Fruit fly (Drosophila melanogaster) whole organism: Measurements from ENCODE around the gene Klp10A.

Source experiments
- CG8478 ChIP-seq: fragments of >200 bp; optimal IDR thresholded peaks from 2 replicates; lab custom pipeline; 2018; ENCODE audit warnings: inconsistent platforms
- Dll ChIP-seq: fragments of >200 bp; optimal IDR thresholded peaks from 2 replicates; lab custom pipeline; 2017
- EcR ChIP-seq, 2 experiments: fragments of >200 bp; optimal IDR thresholded peaks; 2 replicates each; lab custom pipeline; 2017; ENCODE audit warnings: missing biosample characterization in 2 of 2, missing genetic modification characterization in 2 of 2, missing genetic modification reagents in 2 of 2
- pan ChIP-seq: fragments of >200 bp; optimal IDR thresholded peaks from 2 replicates; lab custom pipeline; 2017
- psq ChIP-seq: fragments of >200 bp; optimal IDR thresholded peaks from 2 replicates; lab custom pipeline; 2017
- usp ChIP-seq: fragments of >200 bp; optimal IDR thresholded peaks from 2 replicates; lab custom pipeline; 2017; ENCODE audit warnings: missing biosample characterization, missing genetic modification characterization, mixed read lengths

The Klp10A gene

DNA sequence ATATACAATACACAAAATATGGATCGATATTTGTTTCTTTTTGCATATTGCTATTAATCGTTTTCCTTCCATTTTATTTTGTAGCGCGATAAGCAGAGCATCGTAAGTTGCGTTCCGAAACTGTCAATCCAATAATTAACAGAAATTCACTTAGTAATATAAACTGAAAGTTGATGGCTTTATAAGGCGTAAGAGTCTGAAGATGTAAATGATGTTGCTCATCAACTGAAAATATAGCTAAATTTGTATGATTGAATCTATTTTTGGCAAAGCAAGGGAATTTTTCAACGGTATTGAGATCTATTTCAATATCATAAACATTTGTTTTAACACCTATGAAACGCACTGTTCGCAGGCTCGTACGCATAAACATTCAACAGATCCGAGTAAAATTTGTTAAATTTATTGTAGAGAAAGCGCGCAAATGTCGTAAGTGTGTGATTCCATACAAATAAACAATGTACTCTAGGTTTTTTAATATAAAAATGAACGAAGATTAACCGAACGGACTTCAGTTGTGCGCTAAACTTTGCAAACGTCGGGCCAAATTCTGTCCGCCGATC is 48.1 kb downstream of the Klp10A start, which contains the start of gene Vago:
TSS of gene Vago (plus strand) at position 513 of the 563 bp plus-strand sequence.
- TF ChIP-seq usp (GFP tag; lab: Kevin White, UChicago) (no peak), psq (lab: Kevin White, UChicago) (no peak), EcR (GFP tag; optimal IDR thresholded peaks at IDR 0.05; lab: Kevin White, UChicago) (no peak), pan (lab: Kevin White, UChicago) (no peak), Dll (lab: Kevin White, UChicago) (no peak), CG8478 (no peak)

DNA sequence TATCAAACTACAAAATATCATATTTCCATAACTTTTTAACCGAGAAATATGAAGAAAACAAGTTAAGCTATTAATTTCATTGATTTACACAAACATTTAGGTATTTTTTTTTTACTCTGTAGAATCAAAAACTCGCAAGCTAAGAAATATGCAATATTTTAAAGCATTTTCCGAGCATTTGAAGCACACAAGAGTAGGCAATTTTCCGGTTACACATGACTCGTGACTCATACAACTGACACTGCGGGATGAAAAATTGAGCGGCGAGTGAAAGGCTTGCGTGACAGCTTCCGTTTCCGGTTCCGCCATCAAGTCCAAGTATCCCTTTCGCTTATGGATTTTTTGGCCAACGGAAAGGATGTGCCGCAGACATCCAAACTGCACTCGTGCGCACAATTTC is 49.5 kb downstream of the Klp10A start:
- TF ChIP-seq usp (GFP tag; lab: Kevin White, UChicago) (no peak), pan (lab: Kevin White, UChicago) (no peak), CG8478 (no peak), Dll (lab: Kevin White, UChicago) (no peak), psq (lab: Kevin White, UChicago) (no peak), EcR (GFP tag; optimal IDR thresholded peaks at IDR 0.05; lab: Kevin White, UChicago) (no peak)

DNA sequence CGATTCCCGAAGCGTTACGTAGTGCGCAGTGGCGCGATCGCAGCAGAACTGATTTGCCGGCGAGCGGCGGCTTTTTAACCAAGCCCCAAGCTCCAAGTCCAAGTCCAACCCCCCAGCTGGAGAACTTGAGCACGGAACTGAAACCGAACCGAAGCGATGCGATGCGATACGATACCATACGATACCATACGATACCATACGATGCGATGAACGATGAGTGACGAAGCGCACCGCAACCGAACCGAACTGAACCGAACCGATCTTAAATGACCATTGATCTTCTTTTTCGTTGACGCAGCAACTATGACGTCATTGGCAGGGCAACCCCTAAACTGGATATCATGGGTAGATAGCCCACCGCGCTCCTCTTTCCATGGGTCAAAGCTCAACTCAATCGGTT is 50.7 kb downstream of the Klp10A start, which contains the start of gene sev:
TSS of gene sev (minus strand) at position 50 of the 400 bp plus-strand sequence.
- no peak for TF ChIP-seq EcR (GFP tag; optimal IDR thresholded peaks at IDR 0.05; lab: Kevin White, UChicago)
- no peak for TF ChIP-seq psq (lab: Kevin White, UChicago)
- no peak for TF ChIP-seq pan (lab: Kevin White, UChicago)
- TF ChIP-seq usp (GFP tag; lab: Kevin White, UChicago) = no peak
- TF ChIP-seq Dll (lab: Kevin White, UChicago) = no peak
- TF ChIP-seq CG8478 = no peak

DNA sequence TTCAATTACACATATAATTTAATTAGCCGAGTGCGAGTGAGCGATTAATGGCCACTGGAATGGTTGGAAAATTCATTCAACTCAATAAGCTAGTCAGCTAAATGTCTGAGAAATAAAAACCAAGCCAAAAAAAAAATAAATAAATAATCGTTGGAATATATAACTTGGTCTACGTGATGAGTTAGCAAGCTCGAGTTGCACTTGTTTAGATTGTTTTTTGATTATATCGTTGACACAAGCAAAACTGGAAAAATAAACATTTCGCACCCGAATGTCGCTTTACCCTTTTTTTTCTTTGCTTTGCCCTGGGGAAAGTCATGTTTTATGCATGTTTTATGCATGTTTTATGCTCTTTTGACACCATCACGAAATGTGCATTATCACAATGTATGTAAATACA is 53.9 kb downstream of the Klp10A start:
- TF ChIP-seq usp (GFP tag; lab: Kevin White, UChicago) = no peak
- no peak for TF ChIP-seq CG8478
- no peak for TF ChIP-seq Dll (lab: Kevin White, UChicago)
- no peak for TF ChIP-seq psq (lab: Kevin White, UChicago)

DNA sequence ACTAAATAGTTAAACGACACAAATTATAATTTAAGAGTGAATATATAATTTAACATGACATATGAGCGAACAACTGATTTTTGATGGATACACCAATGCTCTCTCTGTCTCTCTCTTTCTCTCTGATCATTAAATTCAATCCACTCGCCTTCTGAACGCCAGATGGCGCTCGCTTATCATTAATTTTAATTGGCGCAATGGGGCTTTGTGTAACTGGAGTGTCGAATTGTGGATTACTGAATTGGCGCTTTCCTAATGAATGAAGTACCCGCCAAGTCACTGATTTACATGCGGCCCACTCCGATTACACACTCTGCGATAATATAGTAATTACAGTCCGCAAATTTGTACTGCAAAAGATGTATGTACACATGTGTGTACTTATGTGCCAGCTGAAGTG is 55.1 kb downstream of the Klp10A start:
- no peak for TF ChIP-seq CG8478
- no peak for TF ChIP-seq pan (lab: Kevin White, UChicago)
- TF ChIP-seq usp (GFP tag; lab: Kevin White, UChicago) = no peak
- no peak for TF ChIP-seq Dll (lab: Kevin White, UChicago)
- TF ChIP-seq psq (lab: Kevin White, UChicago) = no peak
- TF ChIP-seq EcR (GFP tag; optimal IDR thresholded peaks at IDR 0.05; lab: Kevin White, UChicago) = no peak

DNA sequence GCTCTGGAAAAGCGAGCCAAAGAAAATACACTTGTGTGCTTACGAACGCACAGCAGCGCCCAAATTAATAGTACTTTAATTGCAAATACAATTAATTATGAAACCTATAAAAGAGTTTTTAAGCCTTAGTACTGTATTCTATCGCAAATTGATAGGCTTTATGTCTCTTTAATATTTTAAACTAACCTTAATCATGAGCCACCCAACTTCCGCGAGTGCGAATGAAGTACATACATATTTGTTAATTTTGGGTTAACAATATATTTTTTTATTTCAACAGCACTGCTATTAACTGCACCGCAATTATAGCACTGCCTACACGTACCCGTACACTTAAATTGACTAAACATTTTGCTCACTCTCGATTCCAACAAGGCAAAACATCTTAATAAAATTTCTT is 55.7 kb downstream of the Klp10A start:
- TF ChIP-seq EcR (GFP tag; optimal IDR thresholded peaks at IDR 0.05; lab: Kevin White, UChicago) = no peak
- no peak for TF ChIP-seq pan (lab: Kevin White, UChicago)
- no peak for TF ChIP-seq usp (GFP tag; lab: Kevin White, UChicago)
- TF ChIP-seq CG8478 = no peak
- no peak for TF ChIP-seq psq (lab: Kevin White, UChicago)
- TF ChIP-seq Dll (lab: Kevin White, UChicago) = no peak
